Worm (Caenorhabditis elegans): ENCODE results near the gene W03C9.2.

DNA sequence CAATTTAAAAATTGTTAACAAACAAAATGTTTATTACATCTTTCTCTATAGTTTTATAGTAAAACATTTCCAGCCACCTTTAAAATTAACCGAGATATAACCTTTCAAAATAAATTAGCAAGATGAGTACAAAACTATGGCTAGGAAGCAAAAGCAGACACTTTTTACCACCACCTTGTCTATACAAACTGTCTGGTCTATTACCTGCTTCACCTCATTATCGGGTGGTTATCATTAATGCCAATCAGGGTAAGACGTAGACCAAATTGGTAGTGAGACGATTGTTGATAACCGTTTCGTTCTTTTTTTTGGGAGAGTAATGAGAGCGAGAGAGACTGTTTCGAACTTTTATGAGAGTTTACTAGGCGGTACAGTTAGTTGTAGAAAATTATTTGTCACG, 25.8 kb upstream of the W03C9.2 start:
- TF ChIP-seq fos-1 (tag; optimal IDR thresholded peaks at IDR 0.05), result no peak
- no peak for TF ChIP-seq snpc-4 (tag; optimal IDR thresholded peaks at IDR 0.05)
- TF ChIP-seq blmp-1 (tag; optimal IDR thresholded peaks at IDR 0.05), result no peak
- TF ChIP-seq tbx-2 (tag; optimal IDR thresholded peaks at IDR 0.05), result no peak
- no peak for TF ChIP-seq fkh-10 (GFP tag; optimal IDR thresholded peaks at IDR 0.05)
- no peak for TF ChIP-seq ztf-11 (tag; optimal IDR thresholded peaks at IDR 0.05)
